Fruit fly (Drosophila melanogaster): ENCODE results near the gene CG17672.

CG17672 gene

DNA sequence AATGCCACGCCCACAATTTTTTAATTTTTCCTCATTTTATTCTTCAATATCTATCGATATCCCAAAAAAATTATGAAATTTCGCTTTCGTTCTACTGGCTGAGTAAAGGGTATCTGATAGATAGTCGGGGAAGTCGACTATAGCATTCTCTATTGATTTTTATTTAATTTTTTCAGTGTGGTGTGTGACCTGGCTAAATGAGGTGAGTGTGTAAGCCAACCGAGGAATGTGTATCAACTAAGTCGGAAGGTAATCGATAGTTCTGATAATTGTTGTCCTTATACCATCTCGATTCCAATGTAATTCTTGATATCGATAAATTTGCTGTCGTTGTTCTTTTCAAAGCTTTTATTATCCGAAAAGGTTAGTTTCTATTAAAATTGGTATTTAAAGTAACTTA lies 22.3 kb upstream of the CG17672 start, which contains the start of gene CG11263 (continued):
- peak; percentile 51 for TF ChIP-seq CG18262 (tag; optimal IDR thresholded peaks at IDR 0.05)
- no peak for TF ChIP-seq TFAM (GFP tag; optimal IDR thresholded peaks at IDR 0.05)
- TF ChIP-seq zen2 (GFP tag; IDR thresholded peaks at IDR 0.05; ENCODE audit: partially characterized antibody): peak; percentile 74
- peak; percentile 35; the same call in 1 of the 3 replicates for TF ChIP-seq ase (GFP tag; IDR thresholded peaks at IDR 0.05)
- TF ChIP-seq E2f1 (GFP tag; IDR thresholded peaks at IDR 0.05): peak; percentile 50
- no peak for TF ChIP-seq prd (optimal IDR thresholded peaks at IDR 0.05)
- TF ChIP-seq prd (GFP tag; IDR thresholded peaks at IDR 0.05): peak; percentile 52; the same call in 1 of the 3 replicates
- 0 out of 2 replicates have a peak, but pooled peaks have one; percentile 51 for TF ChIP-seq ranshi (GFP tag; IDR thresholded peaks at IDR 0.05)
- TF ChIP-seq bsh (GFP tag; optimal IDR thresholded peaks at IDR 0.05): no peak
- no peak for TF ChIP-seq jigr1 (GFP tag; IDR thresholded peaks at IDR 0.05)
- peak; percentile 57 to 62 for TF ChIP-seq dpn (GFP tag; optimal IDR thresholded peaks at IDR 0.05)
- peak; percentile 73; the same call in 2 of the 3 replicates for TF ChIP-seq zfh1 (GFP tag; IDR thresholded peaks at IDR 0.05)
- peak; percentile 29 for TF ChIP-seq p53 (GFP tag; optimal IDR thresholded peaks at IDR 0.05)
- peak; percentile 47 for TF ChIP-seq Bteb2 (GFP tag; optimal IDR thresholded peaks at IDR 0.05)
- TF ChIP-seq CG2116 (GFP tag; optimal IDR thresholded peaks at IDR 0.05): peak; percentile 59
- TF ChIP-seq CHES-1-like (GFP tag; optimal IDR thresholded peaks at IDR 0.05): peak; percentile 45
- TF ChIP-seq Six4 (GFP tag; optimal IDR thresholded peaks at IDR 0.05): peak; percentile 6
- TF ChIP-seq bbx (GFP tag; IDR thresholded peaks at IDR 0.05; ENCODE audit: partially characterized antibody): peak; percentile 84
- peak; percentile 54 for TF ChIP-seq maf-S (GFP tag; optimal IDR thresholded peaks at IDR 0.05)
- peak; percentile 96 for TF ChIP-seq Dref (GFP tag; IDR thresholded peaks at IDR 0.05)
- no peak for TF ChIP-seq CG12104 (GFP tag; optimal IDR thresholded peaks at IDR 0.05)
- peak; percentile 50 for TF ChIP-seq CG4854 (GFP tag; optimal IDR thresholded peaks at IDR 0.05)
- TF ChIP-seq ssp (GFP tag; IDR thresholded peaks at IDR 0.05): peak; percentile 36; the same call in 1 of the 2 replicates
- peak; percentile 13 for TF ChIP-seq Ssrp (tag; optimal IDR thresholded peaks at IDR 0.05)
- peak; percentile 65 for TF ChIP-seq CG13624 (GFP tag; optimal IDR thresholded peaks at IDR 0.05)
- TF ChIP-seq salm (tag; optimal IDR thresholded peaks at IDR 0.05): no peak
- TF ChIP-seq CG10366 (GFP tag; IDR thresholded peaks at IDR 0.05): peak; percentile 18; the same call in 1 of the 2 replicates
- peak in 1 of 2 experiments; percentile 23 for TF ChIP-seq eve (GFP tag; optimal IDR thresholded peaks at IDR 0.05)
- no peak for TF ChIP-seq run (tag; optimal IDR thresholded peaks at IDR 0.05)
- peak; percentile 45 for TF ChIP-seq fu2 (GFP tag; optimal IDR thresholded peaks at IDR 0.05)
- TF ChIP-seq NC2α (GFP tag; optimal IDR thresholded peaks at IDR 0.05): no peak
- peak; percentile 90 for TF ChIP-seq zf30C (GFP tag; optimal IDR thresholded peaks at IDR 0.05)
- peak; percentile 29; the same call in 1 of the 3 replicates for TF ChIP-seq Aef1 (GFP tag; IDR thresholded peaks at IDR 0.05)
- TF ChIP-seq row (GFP tag; IDR thresholded peaks at IDR 0.05): peak; percentile 62
- peak; percentile 20 for TF ChIP-seq Oli (tag; optimal IDR thresholded peaks at IDR 0.05)
- peak; percentile 77; the same call in 2 of the 4 replicates for TF ChIP-seq chinmo (GFP tag; IDR thresholded peaks at IDR 0.05; ENCODE audit: partially characterized antibody)
- TF ChIP-seq hkb (optimal IDR thresholded peaks at IDR 0.05): no peak
- TF ChIP-seq hkb (GFP tag; IDR thresholded peaks at IDR 0.05): peak; percentile 49; the same call in 1 of the 2 replicates
- TF ChIP-seq ttk (GFP tag; IDR thresholded peaks at IDR 0.05): no peak
- peak; percentile 54 for TF ChIP-seq dm (GFP tag; optimal IDR thresholded peaks at IDR 0.05)
- peak; percentile 37; the same call in 1 of the 3 replicates for TF ChIP-seq CG17361 (GFP tag; IDR thresholded peaks at IDR 0.05)
- peak; percentile 39 for TF ChIP-seq CG9727 (GFP tag; optimal IDR thresholded peaks at IDR 0.05)
- TF ChIP-seq gcm2 (GFP tag; optimal IDR thresholded peaks at IDR 0.05): peak; percentile 12
- TF ChIP-seq CG1832 (GFP tag; optimal IDR thresholded peaks at IDR 0.05): no peak
- peak; percentile 59; the same call in 1 of the 3 replicates for TF ChIP-seq CG34422 (GFP tag; IDR thresholded peaks at IDR 0.05)
- peak; percentile 49 for TF ChIP-seq luna (GFP tag; optimal IDR thresholded peaks at IDR 0.05)
- TF ChIP-seq Xbp1 (GFP tag; optimal IDR thresholded peaks at IDR 0.05): peak; percentile 73
- peak; percentile 82 for TF ChIP-seq hbn (GFP tag; IDR thresholded peaks at IDR 0.05; ENCODE audit: partially characterized antibody)
- no peak for TF ChIP-seq HLHmδ (GFP tag; optimal IDR thresholded peaks at IDR 0.05)
- TF ChIP-seq CG9876 (GFP tag; optimal IDR thresholded peaks at IDR 0.05): peak; percentile 12
- TF ChIP-seq Opbp (GFP tag; IDR thresholded peaks at IDR 0.05; ENCODE audit: partially characterized antibody): peak; percentile 86

All from whole organism, embryonic.